Fruit fly (Drosophila melanogaster) whole organism, embryonic: Measurements from ENCODE around the gene Nin.
A peak's percentile ranks its signal among the peaks of the same experiment; 100 is the strongest.

Experiments used
- Bgb ChIP-seq: fragments of 200-800 bp; sonication (Bioruptor generic); IDR thresholded peaks from 2 replicates; pipeline ENCODE4 v1.3.6; 2022; ENCODE audit warnings: missing biosample characterization, missing genetic modification characterization; ENCODE audit not compliant: partially characterized antibody
- Blimp-1 ChIP-seq: fragments of 200-800 bp; sonication (Bioruptor generic); optimal IDR thresholded peaks from 3 replicates; lab custom pipeline; 2018; ENCODE audit warnings: missing biosample characterization, missing genetic modification characterization, mild to moderate bottlenecking, moderate library complexity, missing genetic modification reagents
- C15 ChIP-seq: fragments of 200-800 bp; sonication (Bioruptor generic); IDR thresholded peaks from 3 replicates; pipeline ENCODE4 v1.3.6; 2022; ENCODE audit warnings: missing biosample characterization, missing genetic modification characterization
- CG10267 ChIP-seq: fragments of 200-800 bp; sonication (Bioruptor generic); optimal IDR thresholded peaks from 2 replicates; lab custom pipeline; 2018; ENCODE audit warnings: missing biosample characterization, mild to moderate bottlenecking, missing genetic modification characterization, moderate library complexity
- CG10321 ChIP-seq: fragments of 200-800 bp; sonication (Bioruptor generic); IDR thresholded peaks from 2 replicates; pipeline ENCODE4 v1.3.6; 2022; ENCODE audit warnings: missing biosample characterization, missing genetic modification characterization
- CG12071 ChIP-seq: fragments of 200-800 bp; sonication (Bioruptor generic); optimal IDR thresholded peaks from 3 replicates; lab custom pipeline; 2018; ENCODE audit warnings: missing biosample characterization, mild to moderate bottlenecking, missing genetic modification characterization
- CG12236 ChIP-seq: fragments of 200-800 bp; sonication (Bioruptor generic); optimal IDR thresholded peaks from 2 replicates; lab custom pipeline; 2016; ENCODE audit warnings: missing biosample characterization, missing genetic modification characterization
- CG1647 ChIP-seq: fragments of 200-800 bp; sonication (Bioruptor generic); optimal IDR thresholded peaks from 3 replicates; lab custom pipeline; 2016; ENCODE audit warnings: missing biosample characterization, missing genetic modification characterization
- CG16779 ChIP-seq: fragments of 200-800 bp; sonication (Bioruptor generic); IDR thresholded peaks from 2 replicates; pipeline ENCODE4 v1.3.6; 2022; ENCODE audit warnings: missing biosample characterization, missing genetic modification characterization
- CG16813 ChIP-seq: fragments of 200-800 bp; sonication (Bioruptor generic); IDR thresholded peaks from 3 replicates; pipeline ENCODE4 v1.3.6; 2022; ENCODE audit warnings: missing biosample characterization, missing genetic modification characterization; ENCODE audit not compliant: partially characterized antibody
- CG17328 ChIP-seq: fragments of 200-800 bp; sonication (Bioruptor generic); IDR thresholded peaks from 2 replicates; pipeline ENCODE4 v1.3.6; 2022; ENCODE audit warnings: missing biosample characterization, missing genetic modification characterization
- CG17568 ChIP-seq: fragments of 200-800 bp; sonication (Bioruptor generic); optimal IDR thresholded peaks from 2 replicates; lab custom pipeline; 2018; ENCODE audit warnings: missing biosample characterization, mild to moderate bottlenecking, missing genetic modification characterization, moderate library complexity
- CG1792 ChIP-seq: fragments of 200-800 bp; sonication (Bioruptor generic); optimal IDR thresholded peaks from 2 replicates; lab custom pipeline; 2016; ENCODE audit warnings: missing biosample characterization, missing genetic modification characterization
- CG4404 ChIP-seq: fragments of 200-800 bp; sonication (Bioruptor generic); IDR thresholded peaks from 2 replicates; pipeline ENCODE4 v1.3.6; 2022; ENCODE audit warnings: missing biosample characterization, missing genetic modification characterization
- CG7372 ChIP-seq: fragments of 200-800 bp; sonication (Bioruptor generic); IDR thresholded peaks from 2 replicates; pipeline ENCODE4 v1.3.6; 2022; ENCODE audit warnings: missing biosample characterization, missing genetic modification characterization
- CG8290 ChIP-seq, 3 experiments: fragments of 200-800 bp; sonication (Bioruptor generic); optimal IDR thresholded peaks; 2 replicates each; lab custom pipeline; 2016 to 2019; ENCODE audit warnings: missing biosample characterization in 3 of 3, missing genetic modification characterization in 3 of 3, mild to moderate bottlenecking in 2 of 3, moderate library complexity in 1 of 3
- CG8478 ChIP-seq: fragments of >200 bp; optimal IDR thresholded peaks from 2 replicates; lab custom pipeline; 2018
- CHES-1-like ChIP-seq: fragments of 200-800 bp; sonication (Bioruptor generic); optimal IDR thresholded peaks from 2 replicates; lab custom pipeline; 2016; ENCODE audit warnings: missing biosample characterization, missing genetic modification characterization
- D ChIP-seq, 2 experiments: fragments of 200-800 bp in 1 of 2; fragments of >200 bp in 1 of 2; sonication (Bioruptor generic) in 1 of 2; optimal IDR thresholded peaks; 2 replicates in 1 of 2; 3 replicates in 1 of 2; lab custom pipeline; 2017; ENCODE audit warnings: mild to moderate bottlenecking in 1 of 2, missing biosample characterization in 1 of 2, missing genetic modification characterization in 1 of 2, missing genetic modification reagents in 1 of 2
- D19A ChIP-seq: fragments of 200-800 bp; optimal IDR thresholded peaks from 3 replicates; lab custom pipeline; 2019; ENCODE audit warnings: missing biosample characterization, mild to moderate bottlenecking, missing genetic modification characterization, moderate library complexity
- Dll ChIP-seq: fragments of 200-800 bp; sonication (Bioruptor generic); IDR thresholded peaks from 4 replicates; pipeline ENCODE4 v1.3.6; 2022; ENCODE audit warnings: missing biosample characterization, missing genetic modification characterization; ENCODE audit not compliant: partially characterized antibody
- Fer1 ChIP-seq: fragments of 200-800 bp; sonication (Bioruptor generic); optimal IDR thresholded peaks from 2 replicates; lab custom pipeline; 2017; ENCODE audit warnings: missing biosample characterization, mild to moderate bottlenecking, missing genetic modification characterization
- Gsc ChIP-seq: fragments of 200-800 bp; sonication (Bioruptor generic); IDR thresholded peaks from 2 replicates; pipeline ENCODE4 v1.3.6; 2022; ENCODE audit warnings: missing biosample characterization, missing genetic modification characterization
- Hr3 ChIP-seq: fragments of 200-800 bp; sonication (Bioruptor generic); optimal IDR thresholded peaks from 3 replicates; lab custom pipeline; 2016; ENCODE audit warnings: missing biosample characterization, missing genetic modification characterization
- Mrtf ChIP-seq: fragments of 200-800 bp; sonication (Bioruptor generic); IDR thresholded peaks from 3 replicates; pipeline ENCODE4 v1.3.6; 2022; ENCODE audit warnings: missing biosample characterization, missing genetic modification characterization
- Pdp1 ChIP-seq, 2 experiments: fragments of 200-800 bp; sonication (Bioruptor generic); optimal IDR thresholded peaks; 3 replicates each; lab custom pipeline; 2016; ENCODE audit warnings: missing biosample characterization in 2 of 2, missing genetic modification characterization in 2 of 2, mild to moderate bottlenecking in 1 of 2, moderate library complexity in 1 of 2
- Scr ChIP-seq: fragments of 200-800 bp; sonication (Bioruptor generic); IDR thresholded peaks from 2 replicates; pipeline ENCODE4 v1.3.6; 2022; ENCODE audit warnings: missing biosample characterization, missing genetic modification characterization; ENCODE audit not compliant: partially characterized antibody
- YL-1 ChIP-seq: fragments of 200-800 bp; sonication (Bioruptor generic); optimal IDR thresholded peaks from 3 replicates; lab custom pipeline; 2017; ENCODE audit warnings: missing biosample characterization, mild to moderate bottlenecking, missing genetic modification characterization
- ab ChIP-seq: fragments of 200-800 bp; sonication (Bioruptor generic); optimal IDR thresholded peaks from 2 replicates; lab custom pipeline; 2016; ENCODE audit warnings: missing biosample characterization, missing genetic modification characterization
- ase ChIP-seq: fragments of 200-800 bp; sonication (Bioruptor generic); IDR thresholded peaks from 3 replicates; pipeline ENCODE4 v1.3.6; 2022; ENCODE audit warnings: missing biosample characterization, missing genetic modification characterization
- bcd ChIP-seq: fragments of 200-800 bp; sonication (Bioruptor generic); optimal IDR thresholded peaks from 2 replicates; lab custom pipeline; 2017; ENCODE audit warnings: missing biosample characterization, mild to moderate bottlenecking, missing genetic modification characterization
- cad ChIP-seq: fragments of >200 bp; optimal IDR thresholded peaks from 2 replicates; lab custom pipeline; 2017; ENCODE audit warnings: missing biosample characterization, missing genetic modification characterization
- chm ChIP-seq: fragments of 200-800 bp; sonication (Bioruptor generic); IDR thresholded peaks from 2 replicates; pipeline ENCODE4 v1.3.6; 2022; ENCODE audit warnings: missing biosample characterization, missing genetic modification characterization
- en ChIP-seq: fragments of 200-800 bp; sonication (Bioruptor generic); optimal IDR thresholded peaks from 2 replicates; lab custom pipeline; 2016; ENCODE audit warnings: missing biosample characterization, missing genetic modification characterization
- fd96Cb ChIP-seq: fragments of 200-800 bp; sonication (Bioruptor generic); optimal IDR thresholded peaks from 2 replicates; lab custom pipeline; 2018; ENCODE audit warnings: missing biosample characterization, mild to moderate bottlenecking, missing genetic modification characterization, moderate library complexity
- fru ChIP-seq: fragments of >200 bp; optimal IDR thresholded peaks from 2 replicates; lab custom pipeline; 2017
- gce ChIP-seq: fragments of 200-800 bp; sonication (Bioruptor generic); IDR thresholded peaks from 3 replicates; pipeline ENCODE4 v1.3.6; 2022; ENCODE audit warnings: missing biosample characterization, missing genetic modification characterization
- gfzf ChIP-seq: fragments of 200-800 bp; sonication (Bioruptor generic); optimal IDR thresholded peaks from 2 replicates; lab custom pipeline; 2016; ENCODE audit warnings: missing biosample characterization, mild to moderate bottlenecking, missing genetic modification characterization, moderate library complexity
- gsb ChIP-seq: fragments of 200-800 bp; sonication (Bioruptor generic); IDR thresholded peaks from 2 replicates; pipeline ENCODE4 v1.3.6; 2022; ENCODE audit warnings: missing biosample characterization, missing genetic modification characterization
- her ChIP-seq: fragments of 200-800 bp; sonication (Bioruptor generic); optimal IDR thresholded peaks from 2 replicates; lab custom pipeline; 2016; ENCODE audit warnings: missing biosample characterization, missing genetic modification characterization
- ind ChIP-seq: fragments of 200-800 bp; sonication (Bioruptor generic); optimal IDR thresholded peaks from 3 replicates; lab custom pipeline; 2016; ENCODE audit warnings: missing biosample characterization, missing genetic modification characterization
- mam ChIP-seq: fragments of 200-800 bp; sonication (Bioruptor generic); optimal IDR thresholded peaks from 3 replicates; lab custom pipeline; 2016; ENCODE audit warnings: missing biosample characterization, missing genetic modification characterization
- onecut ChIP-seq: fragments of 200-800 bp; sonication (Bioruptor generic); IDR thresholded peaks from 2 replicates; pipeline ENCODE4 v1.3.6; 2022; ENCODE audit warnings: missing biosample characterization, missing genetic modification characterization
- prd ChIP-seq, 3 experiments: fragments of >200 bp in 2 of 3; fragments of 200-800 bp in 1 of 3; sonication (Bioruptor generic) in 1 of 3; optimal IDR thresholded peaks in 2 of 3; IDR thresholded peaks in 1 of 3; 2 replicates in 2 of 3; 3 replicates in 1 of 3; pipeline versions ENCODE4 v1.3.6 to Lab custom; 2017 to 2022; ENCODE audit warnings: missing biosample characterization in 1 of 3, missing genetic modification characterization in 1 of 3
- sna ChIP-seq: fragments of 200-800 bp; sonication (Bioruptor generic); IDR thresholded peaks from 2 replicates; pipeline ENCODE4 v1.3.6; 2022; ENCODE audit warnings: missing biosample characterization, missing genetic modification characterization; ENCODE audit not compliant: partially characterized antibody
- wdn ChIP-seq: fragments of 200-800 bp; sonication (Bioruptor generic); IDR thresholded peaks from 2 replicates; pipeline ENCODE4 v1.3.6; 2022; ENCODE audit warnings: missing biosample characterization, missing genetic modification characterization
- zen2 ChIP-seq: fragments of 200-800 bp; sonication (Bioruptor generic); IDR thresholded peaks from 3 replicates; pipeline ENCODE4 v1.3.6; 2022; ENCODE audit warnings: missing biosample characterization, missing genetic modification characterization; ENCODE audit not compliant: partially characterized antibody

Gene Nin

DNA sequence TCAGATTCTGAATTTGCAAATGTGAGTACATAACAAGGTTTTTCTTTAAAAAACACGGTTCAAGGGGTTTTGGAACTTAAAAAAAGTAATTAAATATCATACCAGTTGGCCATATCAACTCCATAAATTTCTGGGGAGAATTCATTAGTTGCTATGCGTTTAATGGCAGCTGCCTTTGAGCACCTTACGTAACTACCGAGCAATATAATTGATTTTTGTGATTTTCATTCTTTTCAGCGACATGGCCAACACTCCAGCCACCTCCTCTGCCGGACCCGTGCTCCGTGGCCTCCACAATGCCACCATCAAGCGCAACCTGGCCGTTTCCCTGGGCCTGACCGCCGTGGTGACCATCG is 48.9 kb upstream of the Nin start (continued):
- 0 out of 3 replicates have a peak, but pooled peaks have one; percentile 0 for TF ChIP-seq zen2 (GFP tag; lab: Robert Waterston, UW)
- no peak for TF ChIP-seq ind (GFP tag; lab: Kevin White, UChicago)
- no peak for TF ChIP-seq Dll
- TF ChIP-seq Scr (GFP tag; lab: Robert Waterston, UW) = 0 out of 2 replicates have a peak, but pooled peaks have one; percentile 22
- TF ChIP-seq gce (GFP tag; lab: Robert Waterston, UW) = 0 out of 3 replicates have a peak, but pooled peaks have one; percentile 30
- no peak for TF ChIP-seq CG1647 (GFP tag; lab: Kevin White, UChicago)
- peak; percentile 46 for TF ChIP-seq YL-1 (GFP tag; lab: Kevin White, UChicago)
- no peak for TF ChIP-seq chm (GFP tag; lab: Robert Waterston, UW)
- TF ChIP-seq CG16779 = no peak
- no peak for TF ChIP-seq Hr3 (GFP tag; lab: Kevin White, UChicago)
- TF ChIP-seq sna = 0 out of 2 replicates have a peak, but pooled peaks have one; percentile 0
- TF ChIP-seq Pdp1 (GFP tag; optimal IDR thresholded peaks at IDR 0.05; lab: Kevin White, UChicago) = peak in 1 of 2 experiments; percentile 98
- TF ChIP-seq Blimp-1 (GFP tag; lab: Kevin White, UChicago) = no peak
- TF ChIP-seq, all 482 proteins: peak for 11

DNA sequence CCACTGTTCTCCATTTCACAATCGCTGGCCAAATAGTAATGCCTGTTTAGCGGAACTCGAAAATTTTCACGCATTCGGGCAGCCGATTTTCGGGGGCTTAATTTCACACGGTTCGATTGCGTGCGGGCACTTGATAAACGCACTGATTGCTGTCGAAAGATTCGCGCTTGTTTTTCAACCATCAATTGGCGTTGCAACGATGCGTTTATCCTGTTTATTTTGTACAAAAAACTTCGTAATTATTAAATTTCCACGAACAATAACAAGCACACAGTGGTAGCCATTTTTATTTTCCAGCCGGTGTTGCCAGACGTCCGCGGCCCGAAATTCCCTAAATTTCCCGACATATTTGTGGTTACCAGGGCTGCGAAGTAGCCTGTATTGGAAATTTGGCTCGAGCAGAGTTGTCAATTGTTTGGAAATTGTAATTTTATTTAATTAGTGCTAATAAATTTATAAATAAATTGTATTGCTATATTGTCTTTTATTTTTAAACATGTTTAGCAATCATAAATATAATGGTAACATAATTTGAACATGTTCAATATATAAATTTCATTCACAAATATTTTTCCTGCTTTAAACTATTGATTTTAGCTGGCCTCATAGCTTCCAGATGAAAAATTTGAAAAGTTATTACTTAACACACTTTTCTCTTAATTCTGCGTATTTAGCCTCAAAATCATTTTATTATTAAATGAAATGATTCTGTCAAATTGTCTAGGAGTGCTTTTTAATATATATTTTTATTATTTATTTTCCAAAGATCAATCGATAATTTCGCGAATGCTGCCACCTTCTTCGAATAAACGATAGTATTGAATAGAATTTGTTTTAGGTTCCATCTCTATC is 48.3 kb upstream of the Nin start, which contains the start of the genes Ncoa6 and cype:
Gene Ncoa6 (minus strand): TSS at position 270 of the 852 bp plus-strand sequence.
Gene cype (plus strand): TSS at position 814 of the 852 bp plus-strand sequence.
- TF ChIP-seq D19A (tag; lab: Kevin White, UChicago) (peak; percentile 46), fd96Cb (peak; percentile 41), wdn (no peak), CG17568 (GFP tag; lab: Kevin White, UChicago) (no peak), CG12071 (GFP tag; lab: Kevin White, UChicago) (no peak), ab (no peak), onecut (peak; percentile 33), CG4404 (GFP tag; lab: Robert Waterston, UW) (peak; percentile 36; the same call in 1 of the 2 replicates), CG8478 (lab: Kevin White, UChicago) (no peak), gsb (GFP tag; lab: Robert Waterston, UW) (no peak), C15 (GFP tag; lab: Robert Waterston, UW) (no peak), ase (GFP tag; lab: Robert Waterston, UW) (no peak), gfzf (GFP tag; lab: Kevin White, UChicago) (peak; percentile 80), CG10267 (tag; lab: Kevin White, UChicago) (peak; percentile 58), Mrtf (GFP tag; lab: Robert Waterston, UW) (no peak), Gsc (GFP tag; lab: Robert Waterston, UW) (no peak), CG1792 (GFP tag; lab: Kevin White, UChicago) (no peak), Bgb (GFP tag; lab: Robert Waterston, UW) (peak; percentile 84), CG8290 (GFP tag; optimal IDR thresholded peaks at IDR 0.05; lab: Kevin White, UChicago) (no peak), CG8290 (tag; optimal IDR thresholded peaks at IDR 0.05; lab: Kevin White, UChicago) (no peak), Fer1 (GFP tag; lab: Kevin White, UChicago) (no peak), mam (peak; percentile 19), her (GFP tag; lab: Kevin White, UChicago) (peak; percentile 12), prd (optimal IDR thresholded peaks at IDR 0.05; lab: Kevin White, UChicago) (no peak), prd (GFP tag; IDR thresholded peaks at IDR 0.05; lab: Robert Waterston, UW) (peak; percentile 58), en (no peak), CG10321 (GFP tag; lab: Robert Waterston, UW) (no peak), bcd (GFP tag; lab: Kevin White, UChicago) (peak; percentile 43), CG7372 (no peak), D (optimal IDR thresholded peaks at IDR 0.05; lab: Kevin White, UChicago) (no peak), D (GFP tag; optimal IDR thresholded peaks at IDR 0.05; lab: Kevin White, UChicago) (no peak), CG12236 (GFP tag; lab: Kevin White, UChicago) (no peak), CG17328 (GFP tag; lab: Robert Waterston, UW) (no peak), CG16779 (no peak), fru (lab: Kevin White, UChicago) (no peak), CHES-1-like (GFP tag; lab: Kevin White, UChicago) (no peak), cad (GFP tag; lab: Kevin White, UChicago) (no peak), CG16813 (GFP tag; lab: Robert Waterston, UW) (peak; percentile 81)
